Fruit fly (Drosophila melanogaster) whole organism, embryonic: ENCODE data around the gene CG5171.

ENCODE experiments used
- Antp ChIP-seq: fragments of 200-800 bp; sonication (Bioruptor generic); optimal IDR thresholded peaks from 3 replicates; lab custom pipeline; 2016; ENCODE audit warnings: missing biosample characterization, missing genetic modification characterization
- Awh ChIP-seq: fragments of 200-800 bp; sonication (Bioruptor generic); IDR thresholded peaks from 2 replicates; pipeline ENCODE4, ENCODE4 v1.3.6; 2022; ENCODE audit warnings: missing biosample characterization, missing genetic modification characterization
- B-H2 ChIP-seq: fragments of 200-800 bp; sonication (Bioruptor generic); optimal IDR thresholded peaks from 2 replicates; lab custom pipeline; 2018; ENCODE audit warnings: missing biosample characterization, mild to moderate bottlenecking, missing genetic modification characterization
- Bteb2 ChIP-seq: fragments of 200-800 bp; sonication (Bioruptor generic); optimal IDR thresholded peaks from 2 replicates; lab custom pipeline; 2016; ENCODE audit warnings: missing biosample characterization, missing genetic modification characterization
- CG10462 ChIP-seq: fragments of 200-800 bp; sonication (Bioruptor generic); optimal IDR thresholded peaks from 2 replicates; lab custom pipeline; 2016; ENCODE audit warnings: missing biosample characterization, missing genetic modification characterization
- CG10543 ChIP-seq: fragments of 200-800 bp; sonication (Bioruptor generic); optimal IDR thresholded peaks from 3 replicates; lab custom pipeline; 2017; ENCODE audit warnings: missing biosample characterization, mild to moderate bottlenecking, missing genetic modification characterization, moderate library complexity
- CG11093 ChIP-seq: fragments of 200-800 bp; sonication (Bioruptor generic); IDR thresholded peaks from 3 replicates; pipeline ENCODE4 v1.3.6; 2022; ENCODE audit warnings: missing biosample characterization, missing genetic modification characterization
- CG12769 ChIP-seq: fragments of 200-800 bp; sonication (Bioruptor generic); optimal IDR thresholded peaks from 2 replicates; lab custom pipeline; 2019; ENCODE audit warnings: missing biosample characterization, mild to moderate bottlenecking, missing genetic modification characterization, moderate library complexity
- CG13424 ChIP-seq: fragments of 200-800 bp; sonication (Bioruptor generic); optimal IDR thresholded peaks from 2 replicates; lab custom pipeline; 2019; ENCODE audit warnings: missing biosample characterization, mild to moderate bottlenecking, missing genetic modification characterization, moderate library complexity
- CG14965 ChIP-seq: fragments of 200-800 bp; sonication (Bioruptor generic); optimal IDR thresholded peaks from 2 replicates; lab custom pipeline; 2016; ENCODE audit warnings: missing biosample characterization, missing genetic modification characterization, borderline replicate concordance
- CG15269 ChIP-seq: fragments of 200-800 bp; sonication (Bioruptor generic); optimal IDR thresholded peaks from 2 replicates; lab custom pipeline; 2018; ENCODE audit warnings: missing biosample characterization, mild to moderate bottlenecking, missing genetic modification characterization, moderate library complexity
- CG2199 ChIP-seq: fragments of 200-800 bp; sonication (Bioruptor generic); IDR thresholded peaks from 3 replicates; pipeline ENCODE4 v1.3.6; 2022; ENCODE audit warnings: missing biosample characterization, missing genetic modification characterization
- CG3726 ChIP-seq: fragments of 200-800 bp; sonication (Bioruptor generic); IDR thresholded peaks from 3 replicates; pipeline ENCODE4, ENCODE4 v1.3.6; 2022; ENCODE audit warnings: missing biosample characterization, missing genetic modification characterization
- CG4328 ChIP-seq: fragments of 200-800 bp; sonication (Bioruptor generic); optimal IDR thresholded peaks from 3 replicates; lab custom pipeline; 2017; ENCODE audit warnings: missing biosample characterization, missing genetic modification reagents, missing genetic modification characterization
- CG43689 ChIP-seq: fragments of 200-800 bp; sonication (Bioruptor generic); IDR thresholded peaks from 2 replicates; pipeline ENCODE4 v1.3.6; 2022; ENCODE audit warnings: missing biosample characterization, missing genetic modification characterization
- CG4707 ChIP-seq: fragments of 200-800 bp; sonication (Bioruptor generic); optimal IDR thresholded peaks from 2 replicates; lab custom pipeline; 2018; ENCODE audit warnings: missing biosample characterization, mild to moderate bottlenecking, missing genetic modification characterization, moderate library complexity
- CG6175 ChIP-seq: fragments of 200-800 bp; sonication (Bioruptor generic); IDR thresholded peaks from 3 replicates; pipeline ENCODE4 v1.3.6; 2022; ENCODE audit warnings: missing biosample characterization, missing genetic modification characterization
- CG7839 ChIP-seq: fragments of 200-800 bp; sonication (Bioruptor generic); optimal IDR thresholded peaks from 3 replicates; lab custom pipeline; 2018; ENCODE audit warnings: missing biosample characterization, mild to moderate bottlenecking, missing genetic modification characterization, moderate library complexity
- CG9932 ChIP-seq: fragments of 200-800 bp; sonication (Bioruptor generic); IDR thresholded peaks from 2 replicates; pipeline ENCODE4 v1.3.6; 2022; ENCODE audit warnings: missing biosample characterization, missing genetic modification characterization
- CTCF ChIP-seq: fragments of 200-800 bp; sonication (Bioruptor generic); optimal IDR thresholded peaks from 2 replicates; lab custom pipeline; 2017; ENCODE audit warnings: missing biosample characterization, mild to moderate bottlenecking, missing genetic modification characterization, moderate library complexity
- D19B ChIP-seq: fragments of 200-800 bp; sonication (Bioruptor generic); optimal IDR thresholded peaks from 2 replicates; lab custom pipeline; 2017; ENCODE audit warnings: missing biosample characterization, mild to moderate bottlenecking, missing genetic modification characterization
- Dip2 ChIP-seq: fragments of 200-800 bp; sonication (Bioruptor generic); IDR thresholded peaks from 2 replicates; pipeline ENCODE4 v1.3.6; 2022; ENCODE audit warnings: missing biosample characterization, missing genetic modification characterization
- Doc3 ChIP-seq: fragments of 200-800 bp; sonication (Bioruptor generic); IDR thresholded peaks from 3 replicates; pipeline ENCODE4 v1.3.6; 2022; ENCODE audit warnings: missing biosample characterization, missing genetic modification characterization; ENCODE audit not compliant: partially characterized antibody
- HHEX ChIP-seq: fragments of 200-800 bp; sonication (Bioruptor generic); optimal IDR thresholded peaks from 3 replicates; lab custom pipeline; 2017; ENCODE audit warnings: missing biosample characterization, mild to moderate bottlenecking, missing genetic modification characterization, missing genetic modification reagents
- HLH3B ChIP-seq: fragments of 200-800 bp; sonication (Bioruptor generic); IDR thresholded peaks from 2 replicates; pipeline ENCODE4 v1.3.6; 2022; ENCODE audit warnings: missing biosample characterization, missing genetic modification characterization
- HLH54F ChIP-seq: fragments of 200-800 bp; sonication (Bioruptor generic); optimal IDR thresholded peaks from 3 replicates; lab custom pipeline; 2016; ENCODE audit warnings: missing biosample characterization, missing genetic modification characterization
- HmgD ChIP-seq: fragments of 200-800 bp; sonication (Bioruptor generic); optimal IDR thresholded peaks from 3 replicates; lab custom pipeline; 2016; ENCODE audit warnings: missing biosample characterization, missing genetic modification characterization
- Hr51 ChIP-seq, 2 experiments: fragments of 200-800 bp; sonication (Bioruptor generic); optimal IDR thresholded peaks; 2 replicates in 1 of 2; 3 replicates in 1 of 2; lab custom pipeline; 2016 to 2018; ENCODE audit warnings: missing biosample characterization in 2 of 2, missing genetic modification characterization in 2 of 2, mild to moderate bottlenecking in 1 of 2, moderate library complexity in 1 of 2
- Hsf ChIP-seq: fragments of 200-800 bp; sonication (Bioruptor generic); optimal IDR thresholded peaks from 3 replicates; lab custom pipeline; 2016; ENCODE audit warnings: missing biosample characterization, missing genetic modification characterization
- Max ChIP-seq: fragments of 200-800 bp; sonication (Bioruptor generic); optimal IDR thresholded peaks from 2 replicates; lab custom pipeline; 2016; ENCODE audit warnings: missing biosample characterization, mild to moderate bottlenecking, missing genetic modification characterization
- Myb ChIP-seq: fragments of 200-800 bp; sonication (Bioruptor generic); optimal IDR thresholded peaks from 2 replicates; lab custom pipeline; 2016; ENCODE audit warnings: missing biosample characterization, missing genetic modification characterization
- Sox102F ChIP-seq: fragments of 200-800 bp; sonication (Bioruptor generic); optimal IDR thresholded peaks from 2 replicates; lab custom pipeline; 2018; ENCODE audit warnings: missing biosample characterization, mild to moderate bottlenecking, missing genetic modification characterization, moderate library complexity
- YL-1 ChIP-seq: fragments of 200-800 bp; sonication (Bioruptor generic); optimal IDR thresholded peaks from 3 replicates; lab custom pipeline; 2017; ENCODE audit warnings: missing biosample characterization, mild to moderate bottlenecking, missing genetic modification characterization
- ab ChIP-seq: fragments of 200-800 bp; sonication (Bioruptor generic); optimal IDR thresholded peaks from 2 replicates; lab custom pipeline; 2016; ENCODE audit warnings: missing biosample characterization, missing genetic modification characterization
- abd-A ChIP-seq: fragments of 200-800 bp; sonication (Bioruptor generic); optimal IDR thresholded peaks from 3 replicates; lab custom pipeline; 2019; ENCODE audit warnings: missing biosample characterization, mild to moderate bottlenecking, missing genetic modification characterization, moderate library complexity
- bigmax ChIP-seq: fragments of 200-800 bp; sonication (Bioruptor generic); optimal IDR thresholded peaks from 2 replicates; lab custom pipeline; 2018; ENCODE audit warnings: missing biosample characterization, mild to moderate bottlenecking, missing genetic modification characterization
- chinmo ChIP-seq: fragments of 200-800 bp; sonication (Bioruptor generic); IDR thresholded peaks from 4 replicates; pipeline ENCODE4 v1.3.6; 2022; ENCODE audit warnings: missing biosample characterization, missing genetic modification characterization; ENCODE audit not compliant: partially characterized antibody
- chm ChIP-seq: fragments of 200-800 bp; sonication (Bioruptor generic); IDR thresholded peaks from 2 replicates; pipeline ENCODE4 v1.3.6; 2022; ENCODE audit warnings: missing biosample characterization, missing genetic modification characterization
- cwo ChIP-seq: fragments of 200-800 bp; sonication (Bioruptor generic); optimal IDR thresholded peaks from 3 replicates; lab custom pipeline; 2017; ENCODE audit warnings: missing biosample characterization, missing genetic modification characterization, mild to moderate bottlenecking, moderate library complexity, missing genetic modification reagents
- emc ChIP-seq: fragments of 200-800 bp; sonication (Bioruptor generic); optimal IDR thresholded peaks from 2 replicates; lab custom pipeline; 2016; ENCODE audit warnings: missing biosample characterization, missing genetic modification characterization
- grn ChIP-seq: fragments of 200-800 bp; sonication (Bioruptor generic); optimal IDR thresholded peaks from 3 replicates; lab custom pipeline; 2017; ENCODE audit warnings: missing biosample characterization, missing genetic modification characterization
- gsb-n ChIP-seq: fragments of 200-800 bp; sonication (Bioruptor generic); optimal IDR thresholded peaks from 3 replicates; lab custom pipeline; 2018; ENCODE audit warnings: missing biosample characterization, mild to moderate bottlenecking, missing genetic modification characterization
- nerfin-2 ChIP-seq: fragments of 200-800 bp; sonication (Bioruptor generic); IDR thresholded peaks from 2 replicates; pipeline ENCODE4 v1.3.6; 2022; ENCODE audit warnings: missing biosample characterization, missing genetic modification characterization; ENCODE audit not compliant: partially characterized antibody
- row ChIP-seq: fragments of 200-800 bp; sonication (Bioruptor generic); IDR thresholded peaks from 3 replicates; pipeline ENCODE4 v1.3.6; 2022; ENCODE audit warnings: missing biosample characterization, missing genetic modification characterization
- salm ChIP-seq: fragments of 200-800 bp; sonication (Bioruptor generic); optimal IDR thresholded peaks from 2 replicates; lab custom pipeline; 2018; ENCODE audit warnings: missing biosample characterization, mild to moderate bottlenecking, missing genetic modification characterization
- sd ChIP-seq: fragments of 200-800 bp; sonication (Bioruptor generic); optimal IDR thresholded peaks from 3 replicates; lab custom pipeline; 2018; ENCODE audit warnings: missing biosample characterization, mild to moderate bottlenecking, missing genetic modification characterization, moderate library complexity
- tio ChIP-seq: fragments of 200-800 bp; sonication (Bioruptor generic); optimal IDR thresholded peaks from 2 replicates; lab custom pipeline; 2017; ENCODE audit warnings: missing biosample characterization, missing genetic modification characterization, inconsistent platforms
- tup ChIP-seq: fragments of 200-800 bp; sonication (Bioruptor generic); optimal IDR thresholded peaks from 2 replicates; lab custom pipeline; 2016; ENCODE audit warnings: missing biosample characterization, mild to moderate bottlenecking, missing genetic modification characterization, moderate library complexity
- usp ChIP-seq: fragments of >200 bp; optimal IDR thresholded peaks from 2 replicates; lab custom pipeline; 2017; ENCODE audit warnings: missing biosample characterization, missing genetic modification characterization
- vvl ChIP-seq: fragments of 200-800 bp; sonication (Bioruptor generic); IDR thresholded peaks from 2 replicates; pipeline ENCODE4 v1.3.6; 2022; ENCODE audit warnings: missing biosample characterization, missing genetic modification characterization
- zen ChIP-seq: fragments of 200-800 bp; sonication (Bioruptor generic); optimal IDR thresholded peaks from 3 replicates; lab custom pipeline; 2018; ENCODE audit warnings: missing biosample characterization, mild to moderate bottlenecking, missing genetic modification characterization, moderate library complexity

CG5171 gene

DNA sequence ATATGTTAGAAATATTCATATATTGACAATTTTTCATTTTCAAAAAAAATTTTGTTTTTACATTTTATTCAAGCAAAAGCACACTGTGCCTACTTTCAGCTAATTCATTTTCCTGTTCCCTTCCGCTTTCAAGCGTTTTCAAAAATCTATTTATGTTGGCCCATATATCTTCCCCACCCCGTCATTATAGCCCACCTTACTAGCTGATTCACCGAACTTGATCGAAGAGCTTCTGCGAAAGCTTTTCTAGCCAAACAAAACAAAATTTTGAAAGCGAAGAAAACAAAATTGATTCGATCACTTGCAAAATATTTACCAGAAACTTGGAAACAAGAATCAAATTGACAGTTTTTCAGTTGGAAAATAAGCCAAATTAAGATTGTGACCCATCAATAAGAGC is at the start of gene CG5171:
Gene CG5171, plus strand, starts transcription at position 311 of the 400 bp plus-strand sequence.
- TF ChIP-seq ab: no peak
- TF ChIP-seq CG43689 (GFP tag; lab: Robert Waterston, UW): no peak
- TF ChIP-seq Max: no peak
- 0 out of 2 replicates have a peak, but pooled peaks have one; percentile 6 for TF ChIP-seq CG9932 (GFP tag; lab: Robert Waterston, UW)
- TF ChIP-seq CG12769 (tag; lab: Kevin White, UChicago): peak; percentile 97
- TF ChIP-seq CG11093 (GFP tag; lab: Robert Waterston, UW): no peak
- TF ChIP-seq CG10462: no peak
- 0 out of 3 replicates have a peak, but pooled peaks have one; percentile 24 for TF ChIP-seq row (GFP tag; lab: Robert Waterston, UW)

DNA sequence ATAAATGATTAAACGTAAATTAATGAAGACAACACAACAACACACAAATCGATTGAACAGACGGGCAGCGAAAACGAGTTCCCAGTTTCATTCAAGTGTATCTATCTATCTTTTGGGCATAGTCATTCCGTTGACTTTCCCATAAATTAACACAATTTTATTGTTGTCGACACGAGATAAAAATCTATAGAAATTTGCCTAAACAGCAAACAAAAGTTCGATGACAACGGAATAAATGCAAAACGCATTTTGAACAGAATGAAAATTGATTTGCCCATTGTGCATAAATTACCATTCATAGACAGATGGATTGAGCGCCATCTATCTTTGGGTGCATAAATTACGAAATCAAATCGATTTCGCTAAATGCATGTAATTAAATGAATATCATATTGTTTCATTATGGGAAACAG is 48.4 kb upstream of the CG5171 start:
- TF ChIP-seq abd-A (peak; percentile 97), CG6175 (GFP tag; lab: Robert Waterston, UW) (no peak), Bteb2 (GFP tag; lab: Kevin White, UChicago) (no peak), tio (GFP tag; lab: Kevin White, UChicago) (no peak), CG7839 (tag; lab: Kevin White, UChicago) (no peak), CG14965 (GFP tag; lab: Kevin White, UChicago) (no peak), chinmo (GFP tag; lab: Robert Waterston, UW) (peak; percentile 82; the same call in 1 of the 4 replicates), HLH3B (no peak), CG15269 (tag; lab: Kevin White, UChicago) (peak; percentile 50), Dip2 (peak; percentile 66), HHEX (GFP tag; lab: Kevin White, UChicago) (no peak), tup (GFP tag; lab: Kevin White, UChicago) (no peak), Antp (GFP tag; lab: Kevin White, UChicago) (no peak), cwo (GFP tag; lab: Kevin White, UChicago) (no peak), gsb-n (tag; lab: Kevin White, UChicago) (no peak), Sox102F (GFP tag; lab: Kevin White, UChicago) (peak; percentile 66), zen (tag; lab: Kevin White, UChicago) (no peak), grn (GFP tag; lab: Kevin White, UChicago) (peak; percentile 62), sd (peak; percentile 41), HmgD (GFP tag; lab: Kevin White, UChicago) (no peak), CG4707 (GFP tag; lab: Kevin White, UChicago) (no peak), Hsf (GFP tag; lab: Kevin White, UChicago) (no peak), salm (tag; lab: Kevin White, UChicago) (peak; percentile 28), B-H2 (GFP tag; lab: Kevin White, UChicago) (no peak), vvl (GFP tag; lab: Robert Waterston, UW) (peak; percentile 82), CG3726 (no peak), Awh (GFP tag; lab: Robert Waterston, UW) (peak; percentile 77), CG4328 (no peak), usp (GFP tag; lab: Kevin White, UChicago) (no peak), Hr51 (GFP tag; optimal IDR thresholded peaks at IDR 0.05; lab: Kevin White, UChicago) (no peak), bigmax (GFP tag; lab: Kevin White, UChicago) (no peak), nerfin-2 (no peak), D19B (no peak), CG2199 (no peak), CG10543 (no peak), YL-1 (GFP tag; lab: Kevin White, UChicago) (no peak), HLH54F (GFP tag; lab: Kevin White, UChicago) (no peak), chm (no peak), Doc3 (no peak), emc (GFP tag; lab: Kevin White, UChicago) (no peak), Myb (GFP tag; lab: Kevin White, UChicago) (no peak), CG13424 (tag; lab: Kevin White, UChicago) (no peak), CTCF (GFP tag; lab: Kevin White, UChicago) (peak; percentile 85)
